Fruit fly (Drosophila melanogaster) whole organism: ENCODE data around the gene dsf.

Experiments used
- CG8478 ChIP-seq: fragments of >200 bp; optimal IDR thresholded peaks from 2 replicates; lab custom pipeline; 2018; ENCODE audit warnings: inconsistent platforms
- EcR ChIP-seq, 2 experiments: fragments of >200 bp; optimal IDR thresholded peaks; 2 replicates each; lab custom pipeline; 2017; ENCODE audit warnings: missing biosample characterization in 2 of 2, missing genetic modification characterization in 2 of 2, missing genetic modification reagents in 2 of 2
- pan ChIP-seq: fragments of >200 bp; optimal IDR thresholded peaks from 2 replicates; lab custom pipeline; 2017
- psq ChIP-seq: fragments of >200 bp; optimal IDR thresholded peaks from 2 replicates; lab custom pipeline; 2017
- usp ChIP-seq: fragments of >200 bp; optimal IDR thresholded peaks from 2 replicates; lab custom pipeline; 2017; ENCODE audit warnings: missing biosample characterization, missing genetic modification characterization, mixed read lengths

dsf gene

DNA sequence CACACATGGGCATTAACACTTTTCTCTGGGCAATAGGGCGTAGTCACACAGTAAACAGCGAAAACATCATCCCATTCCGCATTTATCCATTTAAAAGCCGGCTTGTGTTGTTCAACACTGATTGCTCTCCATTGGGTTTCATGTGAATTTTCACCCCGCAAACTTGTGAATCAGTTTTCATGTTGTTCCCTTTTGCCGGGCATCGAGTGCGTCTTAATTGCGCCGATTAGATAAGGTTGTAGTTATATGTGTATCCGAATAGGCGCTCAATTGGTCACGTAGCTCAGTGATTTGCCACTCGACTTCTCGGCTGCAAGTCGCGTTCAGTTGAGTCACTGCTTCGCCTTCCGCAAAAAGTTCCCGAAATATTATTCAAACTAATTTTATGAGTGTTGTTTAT is 61.2 kb downstream of the dsf start:
- TF ChIP-seq pan (lab: Kevin White, UChicago), result no peak
- no peak for TF ChIP-seq CG8478 (lab: Kevin White, UChicago)
- no peak for TF ChIP-seq EcR (GFP tag; optimal IDR thresholded peaks at IDR 0.05; lab: Kevin White, UChicago)
- TF ChIP-seq usp (GFP tag; lab: Kevin White, UChicago), result no peak

DNA sequence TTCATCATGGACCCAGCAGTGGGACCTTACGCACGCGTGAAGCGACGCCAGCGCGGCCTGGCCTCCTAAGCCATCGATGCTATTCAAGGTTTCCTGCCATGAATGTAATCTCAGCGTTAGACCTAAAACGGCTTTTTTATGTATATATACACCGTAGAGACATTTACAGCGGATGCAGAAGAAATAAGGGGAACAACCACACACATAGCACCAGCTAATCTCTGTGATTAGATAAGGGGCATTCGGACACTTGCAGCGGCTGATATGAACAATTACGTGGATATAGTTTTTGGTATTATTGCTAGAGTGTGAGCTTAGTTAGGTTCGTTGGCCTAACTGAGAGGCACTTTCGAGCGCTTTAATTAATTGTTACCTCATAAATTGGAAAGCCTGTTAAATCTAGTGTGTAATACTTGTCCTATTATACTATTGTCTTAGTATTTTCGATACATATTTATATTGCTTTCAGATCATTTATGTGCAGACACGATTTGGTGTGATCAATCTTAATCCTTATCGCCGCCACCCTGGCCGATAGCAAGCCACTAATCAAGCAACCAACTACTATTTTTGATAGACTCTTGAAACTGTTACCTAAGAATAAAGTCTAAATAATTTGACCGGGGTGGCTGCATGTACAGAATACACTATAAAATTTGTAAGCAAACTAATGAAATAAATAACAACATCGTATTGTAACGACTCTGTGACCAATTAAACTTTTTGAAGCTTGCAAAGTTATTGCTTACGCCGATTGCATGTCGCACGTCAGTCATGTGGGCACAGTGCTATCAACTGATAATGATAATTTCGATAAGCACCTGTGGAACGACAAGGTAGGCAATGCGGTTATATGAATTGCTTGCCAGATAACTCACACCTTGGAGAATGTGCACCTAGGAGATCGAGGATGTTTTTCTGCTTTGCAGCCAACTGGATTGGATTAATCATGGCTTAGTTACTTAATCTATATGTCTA is 62.7 kb downstream of the dsf start:
- TF ChIP-seq pan (lab: Kevin White, UChicago), result no peak
- TF ChIP-seq psq, result no peak
- TF ChIP-seq usp (GFP tag; lab: Kevin White, UChicago), result no peak
